Worm (Caenorhabditis elegans) whole organism, young adult: ENCODE data around the gene F14D7.2.
A peak's percentile ranks its signal among the peaks of the same experiment; 100 is the strongest.

Experiments used
- B0261.1 ChIP-seq: sonication (generic microtip); optimal IDR thresholded peaks from 2 replicates; lab custom pipeline; 2016; ENCODE audit warnings: mild to moderate bottlenecking, missing genetic modification characterization, moderate library complexity, missing compliant biosample characterization
- B0336.3 ChIP-seq: fragments of 200-800 bp; sonication (Bioruptor generic); IDR thresholded peaks from 2 replicates; pipeline ENCODE4 v1.3.6; 2022; ENCODE audit warnings: missing genetic modification characterization, missing compliant biosample characterization
- C17E4.6 ChIP-seq: fragments of 200-800 bp; sonication (Bioruptor generic); IDR thresholded peaks from 2 replicates; pipeline ENCODE4 v1.3.6; 2022; ENCODE audit warnings: missing genetic modification reagents, missing genetic modification characterization, missing compliant biosample characterization
- D2030.7 ChIP-seq: fragments of 200-800 bp; sonication (Bioruptor generic); IDR thresholded peaks from 2 replicates; pipeline ENCODE4 v1.3.6; 2022; ENCODE audit warnings: missing genetic modification reagents, missing genetic modification characterization, missing compliant biosample characterization
- F23B12.7 ChIP-seq: sonication (generic microtip); optimal IDR thresholded peaks from 2 replicates; lab custom pipeline; 2017; ENCODE audit warnings: missing genetic modification characterization, mild to moderate bottlenecking, missing compliant biosample characterization, antibody characterized with exemption, moderate library complexity; ENCODE audit not compliant: insufficient read depth
- F33H1.4 ChIP-seq: fragments of 200-800 bp; sonication (Bioruptor generic); IDR thresholded peaks from 2 replicates; pipeline ENCODE4 v1.3.6; 2022; ENCODE audit warnings: missing genetic modification reagents, missing genetic modification characterization, missing compliant biosample characterization
- F49E8.2 ChIP-seq: sonication (generic microtip); optimal IDR thresholded peaks from 3 replicates; lab custom pipeline; 2017; ENCODE audit warnings: missing genetic modification characterization, mild to moderate bottlenecking, missing compliant biosample characterization, antibody characterized with exemption, moderate library complexity; ENCODE audit not compliant: insufficient read depth
- K12H6.12 ChIP-seq: fragments of 200-800 bp; sonication (Bioruptor generic); optimal IDR thresholded peaks from 2 replicates; lab custom pipeline; 2018; ENCODE audit warnings: mild to moderate bottlenecking, missing genetic modification characterization, missing compliant biosample characterization
- Y53F4B.3 ChIP-seq: fragments of 200-800 bp; sonication (Bioruptor generic); IDR thresholded peaks from 2 replicates; pipeline ENCODE4 v1.3.6; 2022; ENCODE audit warnings: missing genetic modification reagents, missing genetic modification characterization, missing compliant biosample characterization
- ama-1 ChIP-seq, 3 experiments: fragments of 150-350 bp in 1 of 3; sonication (generic microtip) in 2 of 3; optimal IDR thresholded peaks; 2 replicates each; lab custom pipeline; 2014 to 2018; ENCODE audit warnings: missing biosample characterization in 2 of 3, missing genetic modification characterization in 2 of 3, missing genetic modification reagents in 2 of 3
- aptf-2 ChIP-seq: fragments of 200-800 bp; sonication (Bioruptor generic); conservative IDR thresholded peaks from 2 replicates; pipeline ENCODE4 v1.3.6; 2022; ENCODE audit warnings: missing genetic modification reagents, missing genetic modification characterization, missing compliant biosample characterization
- aptf-3 ChIP-seq: fragments of 200-800 bp; sonication (Bioruptor generic); IDR thresholded peaks from 2 replicates; pipeline ENCODE4 v1.3.6; 2022; ENCODE audit warnings: missing genetic modification characterization, missing compliant biosample characterization
- attf-3 ChIP-seq: fragments of 200-800 bp; sonication (Bioruptor generic); conservative IDR thresholded peaks from 2 replicates; pipeline ENCODE4 v1.3.6; 2022; ENCODE audit warnings: missing genetic modification reagents, missing genetic modification characterization, missing compliant biosample characterization
- bed-2 ChIP-seq: fragments of 200-800 bp; sonication (Bioruptor generic); IDR thresholded peaks from 2 replicates; pipeline ENCODE4 v1.3.6; 2022; ENCODE audit warnings: missing genetic modification reagents, missing genetic modification characterization, missing compliant biosample characterization
- cebp-1 ChIP-seq, 2 experiments: fragments of 200-800 bp in 1 of 2; sonication (Bioruptor generic) in 1 of 2; sonication (generic microtip) in 1 of 2; IDR thresholded peaks in 1 of 2; optimal IDR thresholded peaks in 1 of 2; 2 replicates each; pipeline versions ENCODE4 v1.3.6 to Lab custom; 2017 to 2022; ENCODE audit warnings: missing compliant biosample characterization in 2 of 2, missing genetic modification characterization in 2 of 2, mild to moderate bottlenecking in 1 of 2, missing genetic modification reagents in 1 of 2, moderate library complexity in 1 of 2
- ceh-100 ChIP-seq: fragments of 200-800 bp; sonication (Bioruptor generic); IDR thresholded peaks from 2 replicates; pipeline ENCODE4 v1.3.6; 2022; ENCODE audit warnings: missing genetic modification reagents, missing genetic modification characterization, missing compliant biosample characterization
- ceh-91 ChIP-seq: fragments of 200-800 bp; sonication (Bioruptor generic); IDR thresholded peaks from 2 replicates; pipeline ENCODE4 v1.3.6; 2022; ENCODE audit warnings: missing genetic modification reagents, missing genetic modification characterization, missing compliant biosample characterization
- dpl-1 ChIP-seq: fragments of 150-350 bp; optimal IDR thresholded peaks from 2 replicates; lab custom pipeline; 2014; ENCODE audit warnings: missing biosample characterization, missing genetic modification reagents, missing genetic modification characterization
- efl-1 ChIP-seq: fragments of 150-350 bp; optimal IDR thresholded peaks from 2 replicates; lab custom pipeline; 2014; ENCODE audit warnings: missing biosample characterization, missing genetic modification reagents, missing genetic modification characterization
- egl-18 ChIP-seq: fragments of 200-800 bp; sonication (Bioruptor generic); IDR thresholded peaks from 2 replicates; pipeline ENCODE4 v1.3.6; 2022; ENCODE audit warnings: missing genetic modification reagents, missing genetic modification characterization, missing compliant biosample characterization
- egrh-3 ChIP-seq: fragments of 200-800 bp; sonication (Bioruptor generic); IDR thresholded peaks from 2 replicates; pipeline ENCODE4 v1.3.6; 2022; ENCODE audit warnings: missing genetic modification reagents, missing genetic modification characterization, missing compliant biosample characterization
- ekl-4 ChIP-seq: fragments of 200-800 bp; sonication (Bioruptor generic); IDR thresholded peaks from 2 replicates; pipeline ENCODE4 v1.3.6; 2022; ENCODE audit warnings: missing genetic modification reagents, missing genetic modification characterization, missing compliant biosample characterization
- hlh-12 ChIP-seq: sonication (generic microtip); optimal IDR thresholded peaks from 2 replicates; lab custom pipeline; 2016; ENCODE audit warnings: missing genetic modification characterization, missing compliant biosample characterization
- hlh-26 ChIP-seq: fragments of 200-800 bp; sonication (Bioruptor generic); conservative IDR thresholded peaks from 2 replicates; pipeline ENCODE4 v1.3.6; 2022; ENCODE audit warnings: missing genetic modification reagents, missing genetic modification characterization, missing compliant biosample characterization
- hmg-1.2 ChIP-seq: fragments of 200-800 bp; sonication (Bioruptor generic); IDR thresholded peaks from 2 replicates; pipeline ENCODE4 v1.3.6; 2022; ENCODE audit warnings: missing genetic modification reagents, missing genetic modification characterization, missing compliant biosample characterization
- let-526 ChIP-seq: fragments of 200-800 bp; sonication (Bioruptor generic); IDR thresholded peaks from 2 replicates; pipeline ENCODE4 v1.3.6; 2022; ENCODE audit warnings: missing genetic modification reagents, missing genetic modification characterization, missing compliant biosample characterization
- lin-40 ChIP-seq: sonication (generic microtip); optimal IDR thresholded peaks from 2 replicates; lab custom pipeline; 2016; ENCODE audit warnings: missing genetic modification characterization, mild to moderate bottlenecking, missing compliant biosample characterization, missing genotype, missing genetic modification reagents
- lir-1 ChIP-seq: fragments of 200-800 bp; sonication (Bioruptor generic); conservative IDR thresholded peaks from 2 replicates; pipeline ENCODE4 v1.3.6; 2022; ENCODE audit warnings: missing genetic modification reagents, missing genetic modification characterization, missing compliant biosample characterization
- lsl-1 ChIP-seq: fragments of 200-800 bp; sonication (Bioruptor generic); optimal IDR thresholded peaks from 2 replicates; lab custom pipeline; 2018; ENCODE audit warnings: mild to moderate bottlenecking, missing genetic modification characterization, moderate library complexity, missing compliant biosample characterization
- madf-6 ChIP-seq: fragments of 200-800 bp; sonication (Bioruptor generic); IDR thresholded peaks from 2 replicates; pipeline ENCODE4 v1.3.6; 2022; ENCODE audit warnings: missing genetic modification reagents, missing genetic modification characterization, missing compliant biosample characterization
- madf-8 ChIP-seq: fragments of 200-800 bp; sonication (Bioruptor generic); conservative IDR thresholded peaks from 2 replicates; pipeline ENCODE4 v1.3.6; 2022; ENCODE audit warnings: missing genetic modification reagents, missing genetic modification characterization, missing compliant biosample characterization
- nfyb-1 ChIP-seq: fragments of 200-800 bp; sonication (Bioruptor generic); IDR thresholded peaks from 2 replicates; pipeline ENCODE4 v1.3.6; 2022; ENCODE audit warnings: missing genetic modification reagents, missing genetic modification characterization, missing compliant biosample characterization
- nhr-90 ChIP-seq: sonication (generic microtip); optimal IDR thresholded peaks from 2 replicates; lab custom pipeline; 2016; ENCODE audit warnings: missing genotype, mild to moderate bottlenecking, missing genetic modification characterization, missing compliant biosample characterization
- rcor-1 ChIP-seq: fragments of 200-800 bp; sonication (Bioruptor generic); IDR thresholded peaks from 2 replicates; pipeline ENCODE4 v1.3.6; 2022; ENCODE audit warnings: missing genetic modification reagents, missing genetic modification characterization, missing compliant biosample characterization
- rec-8 ChIP-seq, 2 experiments: sonication (generic microtip); optimal IDR thresholded peaks; 2 replicates each; lab custom pipeline; 2016; ENCODE audit warnings: mild to moderate bottlenecking in 2 of 2, missing genetic modification characterization in 2 of 2, missing genetic modification reagents in 2 of 2, missing genotype in 2 of 2, missing biosample characterization in 1 of 2, missing compliant biosample characterization in 1 of 2, moderate library complexity in 1 of 2
- sdz-38 ChIP-seq: sonication (generic microtip); optimal IDR thresholded peaks from 2 replicates; lab custom pipeline; 2016; ENCODE audit warnings: missing genotype, missing genetic modification characterization, missing compliant biosample characterization
- snpc-1.1 ChIP-seq: sonication (generic microtip); optimal IDR thresholded peaks from 2 replicates; lab custom pipeline; 2017; ENCODE audit warnings: missing genetic modification characterization, mild to moderate bottlenecking, missing compliant biosample characterization, antibody characterized with exemption, moderate library complexity, missing genotype, missing genetic modification reagents; ENCODE audit not compliant: insufficient read depth
- snpc-4 ChIP-seq, 5 experiments: fragments of 150-350 bp in 1 of 5; sonication (generic microtip) in 4 of 5; optimal IDR thresholded peaks; 2 replicates each; lab custom pipeline; 2014 to 2018; ENCODE audit warnings: missing genetic modification characterization in 5 of 5, missing biosample characterization in 3 of 5, antibody characterized with exemption in 2 of 5, mild to moderate bottlenecking in 2 of 5, missing compliant biosample characterization in 2 of 5, missing genotype in 2 of 5, moderate library complexity in 2 of 5, missing genetic modification reagents in 1 of 5
- somi-1 ChIP-seq: fragments of 200-800 bp; sonication (Bioruptor generic); optimal IDR thresholded peaks from 2 replicates; lab custom pipeline; 2018; ENCODE audit warnings: mild to moderate bottlenecking, missing genetic modification characterization, missing compliant biosample characterization
- tlf-1 ChIP-seq: fragments of 200-800 bp; sonication (Bioruptor generic); optimal IDR thresholded peaks from 2 replicates; lab custom pipeline; 2018; ENCODE audit warnings: mild to moderate bottlenecking, missing genetic modification characterization, missing compliant biosample characterization
- xnd-1 ChIP-seq: sonication (generic microtip); optimal IDR thresholded peaks from 2 replicates; lab custom pipeline; 2016; ENCODE audit warnings: missing genotype, missing genetic modification reagents, missing genetic modification characterization, missing compliant biosample characterization
- zfh-2 ChIP-seq: fragments of 200-800 bp; sonication (Bioruptor generic); conservative IDR thresholded peaks from 2 replicates; pipeline ENCODE4 v1.3.6; 2022; ENCODE audit warnings: missing genetic modification reagents, missing genetic modification characterization, missing compliant biosample characterization
- ztf-22 ChIP-seq: fragments of 200-800 bp; sonication (Bioruptor generic); optimal IDR thresholded peaks from 2 replicates; lab custom pipeline; 2018; ENCODE audit warnings: mild to moderate bottlenecking, missing genetic modification characterization, moderate library complexity, missing compliant biosample characterization
- ztf-25 ChIP-seq: fragments of 200-800 bp; sonication (Bioruptor generic); IDR thresholded peaks from 2 replicates; pipeline ENCODE4 v1.3.6; 2022; ENCODE audit warnings: missing genetic modification reagents, missing genetic modification characterization, missing compliant biosample characterization
- ztf-26 ChIP-seq: sonication (generic microtip); optimal IDR thresholded peaks from 2 replicates; lab custom pipeline; 2017; ENCODE audit warnings: missing genetic modification characterization, missing compliant biosample characterization
- ztf-6 ChIP-seq: fragments of 200-800 bp; sonication (Bioruptor generic); IDR thresholded peaks from 2 replicates; pipeline ENCODE4 v1.3.6; 2022; ENCODE audit warnings: missing genetic modification reagents, missing genetic modification characterization, missing compliant biosample characterization

Gene F14D7.2

DNA sequence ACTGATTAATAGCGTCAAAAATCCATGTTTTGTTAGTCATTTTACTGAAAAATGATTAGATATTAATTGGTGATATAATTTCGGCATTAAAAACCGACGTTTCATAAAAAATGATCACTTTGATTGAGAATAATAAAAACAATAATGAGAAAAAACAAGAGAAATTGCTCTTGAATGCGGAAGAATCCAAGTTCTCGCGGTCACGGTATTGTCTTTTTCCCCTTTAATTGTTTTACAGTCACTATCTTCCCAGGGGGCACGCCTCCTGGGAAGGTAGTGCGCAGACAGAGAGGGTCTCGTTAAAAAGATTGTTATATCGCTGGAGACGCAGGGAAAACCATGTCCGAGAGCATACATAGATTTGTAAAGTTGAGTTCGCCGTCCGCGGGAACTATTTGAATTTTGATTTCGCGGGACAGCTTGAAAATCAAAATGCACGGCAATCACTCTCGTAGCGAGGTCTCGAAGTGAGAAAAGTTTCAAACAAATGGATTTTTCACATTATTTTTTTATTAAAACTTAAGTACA lies at the start of gene F14D7.2:
F14D7.2 (minus strand) TSS at position 51 of the 528 bp plus-strand sequence.
- TF ChIP-seq madf-6 (GFP tag; lab: Robert Waterston, UW) (peak; percentile 80), nfyb-1 (GFP tag; lab: Robert Waterston, UW) (no peak), rcor-1 (GFP tag; lab: Robert Waterston, UW) (no peak), aptf-2 (GFP tag; lab: Robert Waterston, UW) (peak; percentile 99), lsl-1 (GFP tag; lab: Kevin White, UChicago) (no peak), D2030.7 (no peak), egrh-3 (GFP tag; lab: Robert Waterston, UW) (no peak), attf-3 (GFP tag; lab: Robert Waterston, UW) (no peak), bed-2 (GFP tag; lab: Robert Waterston, UW) (no peak), xnd-1 (tag; lab: Kevin White, UChicago) (peak; percentile 50), hmg-1.2 (GFP tag; lab: Robert Waterston, UW) (peak; percentile 42; the same call in 1 of the 2 replicates), ceh-100 (no peak), F49E8.2 (tag; lab: Kevin White, UChicago) (no peak), ekl-4 (GFP tag; lab: Robert Waterston, UW) (no peak), snpc-4 (GFP tag; optimal IDR thresholded peaks at IDR 0.05; lab: Kevin White, UChicago) (no peak), snpc-4 (tag; optimal IDR thresholded peaks at IDR 0.05; lab: Kevin White, UChicago) (no peak), ztf-25 (GFP tag; lab: Robert Waterston, UW) (no peak), efl-1 (GFP tag; lab: Kevin White, UChicago) (peak; percentile 71), F33H1.4 (0 out of 2 replicates have a peak, but pooled peaks have one; percentile 15), sdz-38 (tag; lab: Kevin White, UChicago) (no peak), cebp-1 (GFP tag; IDR thresholded peaks at IDR 0.05; lab: Robert Waterston, UW) (no peak), cebp-1 (tag; optimal IDR thresholded peaks at IDR 0.05; lab: Kevin White, UChicago) (no peak), lin-40 (tag; lab: Kevin White, UChicago) (no peak), let-526 (no peak), dpl-1 (GFP tag; lab: Kevin White, UChicago) (peak; percentile 1), madf-8 (GFP tag; lab: Robert Waterston, UW) (peak; percentile 62), snpc-1.1 (tag; lab: Kevin White, UChicago) (no peak), hlh-12 (tag; lab: Kevin White, UChicago) (no peak), aptf-3 (GFP tag; lab: Robert Waterston, UW) (peak; percentile 98), egl-18 (no peak), hlh-26 (GFP tag; lab: Robert Waterston, UW) (no peak), lir-1 (GFP tag; lab: Robert Waterston, UW) (no peak)

DNA sequence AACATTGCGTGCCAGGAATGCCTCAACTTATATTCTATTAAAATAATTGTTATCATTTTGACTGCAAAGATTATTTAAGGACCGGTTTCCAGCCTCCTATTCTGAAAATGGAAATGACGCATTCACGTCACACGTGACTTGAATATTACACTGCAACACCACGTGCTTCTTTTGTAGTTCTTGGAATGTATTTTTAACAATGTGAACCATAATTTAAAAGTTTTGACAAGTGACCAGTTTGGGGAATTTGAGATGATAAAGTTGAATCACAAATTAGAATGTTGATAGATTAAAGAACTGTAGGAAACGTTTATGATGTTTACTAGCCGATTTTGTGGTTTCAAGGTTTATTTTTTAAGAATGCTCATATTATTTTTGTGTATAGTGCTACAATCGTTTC lies 48.2 kb upstream of the F14D7.2 start, which contains the start of gene F47B8.10:
F47B8.10 (plus strand) TSS at position 301 of the 400 bp plus-strand sequence.
- TF ChIP-seq Y53F4B.3 (GFP tag; lab: Robert Waterston, UW) (no peak), let-526 (no peak), ama-1 (optimal IDR thresholded peaks at IDR 0.05; lab: Kevin White, UChicago) (no peak), ama-1 (GFP tag; optimal IDR thresholded peaks at IDR 0.05; lab: Kevin White, UChicago) (no peak), lir-1 (GFP tag; lab: Robert Waterston, UW) (no peak), ztf-6 (no peak), ztf-26 (tag; lab: Kevin White, UChicago) (no peak), C17E4.6 (GFP tag; lab: Robert Waterston, UW) (no peak), ceh-91 (GFP tag; lab: Robert Waterston, UW) (no peak), F23B12.7 (tag; lab: Kevin White, UChicago) (no peak), zfh-2 (GFP tag; lab: Robert Waterston, UW) (no peak), somi-1 (GFP tag; lab: Kevin White, UChicago) (no peak), K12H6.12 (no peak), B0261.1 (tag; lab: Kevin White, UChicago) (no peak), B0336.3 (GFP tag; lab: Robert Waterston, UW) (no peak), rec-8 (tag; optimal IDR thresholded peaks at IDR 0.05; lab: Kevin White, UChicago) (no peak), ztf-22 (GFP tag; lab: Kevin White, UChicago) (no peak), ekl-4 (GFP tag; lab: Robert Waterston, UW) (no peak), tlf-1 (GFP tag; lab: Kevin White, UChicago) (no peak), nhr-90 (no peak), hlh-12 (tag; lab: Kevin White, UChicago) (no peak)
